Worm (Caenorhabditis elegans): ENCODE measurements around the gene ceph-41.

Gene ceph-41

ce11 chrIV:8113161-8113560, 13.8 kb upstream of the ceph-41 start, which contains the start of gene Y42H9AR.1:
Y42H9AR.1 (plus strand) TSS chrIV:8113393.
- TF ChIP-seq efl-1 (optimal IDR thresholded peaks at IDR 0.05) (peak; percentile 18 to 40), efl-1 (GFP tag; optimal IDR thresholded peaks at IDR 0.05 in 1 of 2) (peak; percentile 45 to 77), nhr-85 (tag) (no peak), dpl-1 (GFP tag; optimal IDR thresholded peaks at IDR 0.05) (peak in 2 of 3 experiments; percentile 12 to 46), mep-1 (tag; optimal IDR thresholded peaks at IDR 0.05) (peak; percentile 38), lsy-2 (tag; optimal IDR thresholded peaks at IDR 0.05) (peak in 1 of 2 experiments; percentile 37), mdl-1 (tag; optimal IDR thresholded peaks at IDR 0.05) (peak in 1 of 2 experiments; percentile 61), sox-4 (tag; optimal IDR thresholded peaks at IDR 0.05) (peak; percentile 16), F16B12.6 (tag; optimal IDR thresholded peaks at IDR 0.05) (peak; percentile 92), lin-35 (GFP tag; optimal IDR thresholded peaks at IDR 0.05) (peak in 1 of 2 experiments; percentile 42), Y116A8C.19 (tag; optimal IDR thresholded peaks at IDR 0.05; ENCODE audit: borderline replicate concordance) (no peak), nhr-47 (tag; optimal IDR thresholded peaks at IDR 0.05) (peak; percentile 15), fos-1 (tag; optimal IDR thresholded peaks at IDR 0.05) (no peak), C16A3.4 (tag; optimal IDR thresholded peaks at IDR 0.05) (no peak), snu-23 (GFP tag; optimal IDR thresholded peaks at IDR 0.05) (peak; percentile 2), blmp-1 (tag; optimal IDR thresholded peaks at IDR 0.05) (peak; percentile 11), nhr-20 (tag; optimal IDR thresholded peaks at IDR 0.05) (peak; percentile 18), xbp-1 (tag; optimal IDR thresholded peaks at IDR 0.05) (peak; percentile 49), lir-3 (tag; optimal IDR thresholded peaks at IDR 0.05; ENCODE audit: poor library complexity) (no peak), nhr-90 (tag; optimal IDR thresholded peaks at IDR 0.05; ENCODE audit: poor library complexity) (peak; percentile 0)

- no peak for TF ChIP-seq tbx-2 (tag; optimal IDR thresholded peaks at IDR 0.05)
- TF ChIP-seq lin-39 (tag; optimal IDR thresholded peaks at IDR 0.05): no peak
- TF ChIP-seq lin-13 (GFP tag; optimal IDR thresholded peaks at IDR 0.05): no peak
- TF ChIP-seq fkh-4 (tag; optimal IDR thresholded peaks at IDR 0.05; ENCODE audit: borderline replicate concordance): no peak
- no peak for TF ChIP-seq nhr-77 (tag; optimal IDR thresholded peaks at IDR 0.05)
- TF ChIP-seq hlh-4 (tag; optimal IDR thresholded peaks at IDR 0.05): no peak
- no peak for TF ChIP-seq nhr-19 (GFP tag; conservative IDR thresholded peaks at IDR 0.05)
- TF ChIP-seq snu-23 (GFP tag; optimal IDR thresholded peaks at IDR 0.05): no peak
- no peak for TF ChIP-seq zag-1 (tag; optimal IDR thresholded peaks at IDR 0.05)
- TF ChIP-seq dpl-1 (GFP tag; optimal IDR thresholded peaks at IDR 0.05): no peak
These were observed 12.5 kb upstream of the ceph-41 start for ce11 chrIV:8114535-8114934.

- TF ChIP-seq mdl-1 (tag; optimal IDR thresholded peaks at IDR 0.05) (no peak), fkh-10 (GFP tag; optimal IDR thresholded peaks at IDR 0.05) (no peak), hlh-4 (tag; optimal IDR thresholded peaks at IDR 0.05) (no peak), ces-1 (GFP tag; optimal IDR thresholded peaks at IDR 0.05) (no peak), xbp-1 (tag; optimal IDR thresholded peaks at IDR 0.05) (no peak), nhr-47 (tag; optimal IDR thresholded peaks at IDR 0.05) (no peak), nhr-28 (tag; optimal IDR thresholded peaks at IDR 0.05) (no peak), elt-2 (tag; optimal IDR thresholded peaks at IDR 0.05) (no peak), ceh-88 (GFP tag; IDR thresholded peaks at IDR 0.05) (no peak), nhr-71 (tag; optimal IDR thresholded peaks at IDR 0.05) (no peak), nhr-85 (tag) (no peak), ceh-8 (GFP tag; optimal IDR thresholded peaks at IDR 0.05) (no peak), C16A3.4 (tag; optimal IDR thresholded peaks at IDR 0.05) (no peak), zag-1 (tag; optimal IDR thresholded peaks at IDR 0.05) (no peak), fkh-8 (tag; optimal IDR thresholded peaks at IDR 0.05) (no peak), ama-1 (optimal IDR thresholded peaks at IDR 0.05) (no peak), grh-1 (GFP tag; IDR thresholded peaks at IDR 0.05) (no peak), nhr-11 (tag; optimal IDR thresholded peaks at IDR 0.05) (no peak)
These were observed 11.5 kb upstream of the ceph-41 start, which contains the start of gene irld-8 for ce11 chrIV:8115462-8115861. irld-8 (plus strand) TSS chrIV:8115762.

Data from whole organism, L1 larva.